Worm (Caenorhabditis elegans): ENCODE results near the gene ttyh-1.

The ttyh-1 gene

DNA sequence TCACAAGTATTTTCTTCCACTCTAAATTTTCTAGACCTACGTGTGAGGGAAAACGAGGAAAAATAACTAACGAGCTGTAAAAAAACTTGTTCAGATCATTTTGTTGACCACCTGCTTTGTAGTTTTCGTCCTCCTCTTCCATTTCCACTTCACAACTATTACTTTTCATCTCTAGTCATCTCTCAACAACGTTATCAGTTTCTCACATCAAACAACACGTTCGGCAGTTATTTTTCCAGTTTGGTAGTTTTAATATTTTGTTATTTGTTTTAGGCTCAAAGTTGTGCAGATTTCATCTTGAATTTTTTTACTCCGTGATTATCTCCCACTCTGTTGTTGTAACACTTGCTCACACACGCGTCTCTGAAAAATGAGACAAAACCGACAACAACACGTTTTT is 1.4 kb upstream of the ttyh-1 start:
- TF ChIP-seq elt-2 (tag; optimal IDR thresholded peaks at IDR 0.05) (peak; percentile 5), nhr-28 (tag; optimal IDR thresholded peaks at IDR 0.05) (no peak)

DNA sequence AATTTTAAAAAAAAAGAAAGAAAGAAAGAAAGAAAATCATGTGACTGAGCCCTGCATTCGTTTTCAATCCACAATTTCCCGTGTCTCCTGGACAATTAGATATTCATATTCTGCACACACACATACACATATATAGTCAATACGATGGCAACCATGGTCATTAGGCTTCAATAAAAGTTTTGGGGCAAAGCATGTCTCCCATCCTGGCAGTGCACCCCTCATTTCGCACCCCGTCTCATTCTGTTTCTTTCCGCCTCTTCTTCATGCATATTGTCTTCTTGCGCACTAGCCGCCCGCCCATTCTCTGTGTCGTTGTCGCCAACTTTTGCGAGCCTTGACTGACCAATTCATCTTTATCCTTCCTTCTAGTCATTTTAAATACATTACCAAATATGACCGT is 877 bp upstream of the ttyh-1 start:
- no peak for TF ChIP-seq pha-4 (tag; optimal IDR thresholded peaks at IDR 0.05)
- no peak for TF ChIP-seq jun-1 (tag; optimal IDR thresholded peaks at IDR 0.05)
- peak; percentile 66 for TF ChIP-seq lin-39 (tag; optimal IDR thresholded peaks at IDR 0.05)
- peak; percentile 19 for TF ChIP-seq sea-2 (GFP tag; optimal IDR thresholded peaks at IDR 0.05)
- TF ChIP-seq daf-12 (tag; optimal IDR thresholded peaks at IDR 0.05): no peak
- TF ChIP-seq ceh-28 (tag; optimal IDR thresholded peaks at IDR 0.05): no peak

DNA sequence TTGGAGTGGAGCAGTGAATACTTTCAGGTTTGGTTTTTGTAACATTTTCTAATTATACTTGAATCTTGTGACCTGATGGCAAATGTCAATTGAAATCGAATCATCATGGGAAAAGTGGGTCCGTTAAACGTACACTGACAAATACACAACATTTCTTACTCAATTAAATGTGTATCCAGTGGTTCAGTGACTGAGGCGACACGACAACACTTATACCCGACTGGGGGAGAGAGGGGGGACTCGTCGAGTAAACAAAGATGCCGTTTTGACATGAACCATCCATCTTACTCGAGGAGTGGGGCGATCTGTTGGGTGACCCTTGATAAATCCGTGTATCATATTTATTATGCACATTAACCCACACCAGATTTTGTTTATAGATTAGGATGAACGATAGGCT is 328 bp downstream of the ttyh-1 start:
- TF ChIP-seq lin-39 (tag; optimal IDR thresholded peaks at IDR 0.05): peak; percentile 81
- TF ChIP-seq egl-5 (tag; optimal IDR thresholded peaks at IDR 0.05): peak; percentile 90
- TF ChIP-seq mdl-1 (tag; optimal IDR thresholded peaks at IDR 0.05): no peak

DNA sequence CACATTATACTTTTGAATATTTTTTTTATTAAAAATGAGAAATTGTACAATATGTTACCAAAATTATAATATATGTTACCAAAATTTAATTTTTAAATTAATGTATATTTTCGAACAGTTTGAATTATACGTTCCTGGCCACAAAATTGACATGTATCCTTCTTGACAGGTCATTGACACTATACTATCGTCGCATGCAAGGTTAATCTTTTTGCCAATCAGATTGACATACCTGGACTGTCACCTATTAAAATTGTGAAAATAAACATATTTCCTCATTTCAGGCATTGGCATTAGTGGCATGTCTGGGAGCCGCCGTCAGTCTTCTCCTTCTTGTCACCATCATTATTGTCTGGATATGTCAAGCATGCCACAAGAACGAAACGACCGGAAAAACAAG is 1.6 kb downstream of the ttyh-1 start:
- TF ChIP-seq lsy-12 (tag; optimal IDR thresholded peaks at IDR 0.05): no peak
- no peak for TF ChIP-seq nhr-23 (tag; optimal IDR thresholded peaks at IDR 0.05)
- no peak for TF ChIP-seq fkh-2 (tag; optimal IDR thresholded peaks at IDR 0.05)
- TF ChIP-seq unc-39 (tag; optimal IDR thresholded peaks at IDR 0.05): no peak
- no peak for TF ChIP-seq egl-5 (tag; optimal IDR thresholded peaks at IDR 0.05)
- no peak for TF ChIP-seq sea-2 (GFP tag; optimal IDR thresholded peaks at IDR 0.05)
- no peak for TF ChIP-seq skn-1 (tag; optimal IDR thresholded peaks at IDR 0.05)
- no peak for TF ChIP-seq fos-1 (tag; optimal IDR thresholded peaks at IDR 0.05)
- TF ChIP-seq nhr-28 (tag; optimal IDR thresholded peaks at IDR 0.05): no peak
- TF ChIP-seq ceh-16 (tag; optimal IDR thresholded peaks at IDR 0.05): no peak
- no peak for TF ChIP-seq R02D3.7 (tag; optimal IDR thresholded peaks at IDR 0.05)
- TF ChIP-seq daf-12 (tag; optimal IDR thresholded peaks at IDR 0.05): no peak

DNA sequence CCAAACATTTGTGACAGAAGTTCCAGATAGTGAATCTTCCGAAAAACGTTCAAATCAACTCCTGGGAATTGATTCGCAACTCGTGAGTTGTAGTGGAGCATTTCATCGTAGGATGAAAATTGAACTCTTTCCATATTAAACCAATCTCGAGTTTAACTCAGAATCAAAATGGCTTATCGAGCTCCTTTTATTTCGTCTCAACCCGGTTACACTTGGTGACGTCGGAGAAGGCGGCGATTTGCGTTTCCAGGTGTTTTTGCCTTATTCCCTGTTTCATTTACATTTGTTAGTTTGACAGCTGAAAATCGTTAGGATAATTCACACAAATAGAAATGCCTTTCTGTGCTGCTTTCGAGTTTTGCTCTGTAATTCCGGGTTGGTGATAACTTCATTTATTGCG is 7.0 kb downstream of the ttyh-1 start, which contains the start of gene F42E11.3:
F42E11.3 (minus strand) TSS at position 101 of the 400 bp plus-strand sequence.
- TF ChIP-seq tbx-2 (tag; optimal IDR thresholded peaks at IDR 0.05): no peak
- TF ChIP-seq ztf-4 (tag; optimal IDR thresholded peaks at IDR 0.05): no peak
- no peak for TF ChIP-seq sea-2 (GFP tag; optimal IDR thresholded peaks at IDR 0.05)
- TF ChIP-seq ceh-9 (tag; optimal IDR thresholded peaks at IDR 0.05): no peak
- TF ChIP-seq mdl-1 (tag; optimal IDR thresholded peaks at IDR 0.05): no peak
- TF ChIP-seq daf-12 (tag; optimal IDR thresholded peaks at IDR 0.05): no peak
- no peak for TF ChIP-seq nhr-67 (tag; optimal IDR thresholded peaks at IDR 0.05)
- no peak for TF ChIP-seq hmg-11 (tag; optimal IDR thresholded peaks at IDR 0.05)
- TF ChIP-seq elt-1 (tag; optimal IDR thresholded peaks at IDR 0.05): no peak
- no peak for TF ChIP-seq fos-1 (tag; optimal IDR thresholded peaks at IDR 0.05)
- no peak for TF ChIP-seq nhr-25 (tag; optimal IDR thresholded peaks at IDR 0.05)
- TF ChIP-seq ztf-11 (tag; optimal IDR thresholded peaks at IDR 0.05): no peak

DNA sequence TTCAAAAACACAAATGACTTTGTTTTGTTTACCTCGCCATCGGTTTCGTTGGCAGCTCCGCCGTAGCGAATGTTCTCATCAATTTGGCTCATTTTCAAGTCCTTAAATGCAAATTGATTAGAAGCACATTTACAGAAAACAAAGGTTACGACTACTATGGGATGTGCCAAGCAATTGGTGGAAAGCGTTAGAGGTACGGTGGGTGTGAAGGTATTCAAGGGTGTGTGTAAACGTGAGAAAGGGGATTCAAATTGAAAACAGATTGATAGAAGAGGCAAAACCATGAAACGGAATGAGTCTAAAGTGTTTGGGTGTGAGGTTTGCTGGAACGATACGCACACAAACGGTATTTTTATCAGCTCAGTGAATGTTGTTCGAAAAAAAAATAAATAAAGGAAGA is 8.9 kb downstream of the ttyh-1 start, which contains the start of gene tni-1:
tni-1 (minus strand) TSS at position 101 of the 400 bp plus-strand sequence.
- no peak for TF ChIP-seq fos-1 (tag; optimal IDR thresholded peaks at IDR 0.05)
- TF ChIP-seq nfya-1 (tag; optimal IDR thresholded peaks at IDR 0.05; ENCODE audit: insufficient read depth): no peak
- TF ChIP-seq ZK546.5 (tag; optimal IDR thresholded peaks at IDR 0.05): no peak
- TF ChIP-seq lin-15B (tag; optimal IDR thresholded peaks at IDR 0.05): no peak
- TF ChIP-seq fkh-10 (GFP tag; optimal IDR thresholded peaks at IDR 0.05): no peak
- no peak for TF ChIP-seq snpc-4 (tag; optimal IDR thresholded peaks at IDR 0.05)
- no peak for TF ChIP-seq eor-1 (tag; optimal IDR thresholded peaks at IDR 0.05)
- TF ChIP-seq R02D3.7 (tag; optimal IDR thresholded peaks at IDR 0.05): no peak
- no peak for TF ChIP-seq nhr-76 (tag; optimal IDR thresholded peaks at IDR 0.05)
- TF ChIP-seq sea-2 (GFP tag; optimal IDR thresholded peaks at IDR 0.05): no peak
- TF ChIP-seq nhr-43 (tag; optimal IDR thresholded peaks at IDR 0.05; ENCODE audit: poor library complexity, severe bottlenecking): no peak
- no peak for TF ChIP-seq ztf-11 (tag; optimal IDR thresholded peaks at IDR 0.05)
- no peak for TF ChIP-seq elt-1 (tag; optimal IDR thresholded peaks at IDR 0.05)
- TF ChIP-seq nhr-77 (tag; optimal IDR thresholded peaks at IDR 0.05): no peak
- no peak for TF ChIP-seq tbx-2 (tag; optimal IDR thresholded peaks at IDR 0.05)
- TF ChIP-seq skn-1 (tag; optimal IDR thresholded peaks at IDR 0.05): no peak
- TF ChIP-seq nhr-67 (tag; optimal IDR thresholded peaks at IDR 0.05): no peak
- TF ChIP-seq nhr-23 (tag; optimal IDR thresholded peaks at IDR 0.05): no peak

Measured in whole organism, L3 larva.